Fruit fly (Drosophila melanogaster) whole organism, embryonic: ENCODE results near the gene Nulp1.

Source experiments
- Antp ChIP-seq: fragments of 200-800 bp; sonication (Bioruptor generic); optimal IDR thresholded peaks from 3 replicates; lab custom pipeline; 2016; ENCODE audit warnings: missing biosample characterization, missing genetic modification characterization
- CG10431 ChIP-seq: fragments of 200-800 bp; sonication (Bioruptor generic); optimal IDR thresholded peaks from 3 replicates; lab custom pipeline; 2018; ENCODE audit warnings: missing biosample characterization, mild to moderate bottlenecking, missing genetic modification characterization
- CG12155 ChIP-seq: fragments of 200-800 bp; sonication (Bioruptor generic); optimal IDR thresholded peaks from 3 replicates; lab custom pipeline; 2016; ENCODE audit warnings: missing biosample characterization, missing genetic modification characterization
- CG15479 ChIP-seq: fragments of 200-800 bp; sonication (Bioruptor generic); optimal IDR thresholded peaks from 3 replicates; lab custom pipeline; 2019; ENCODE audit warnings: missing biosample characterization, mild to moderate bottlenecking, missing genetic modification characterization, moderate library complexity
- CG16815 ChIP-seq: fragments of 200-800 bp; sonication (Bioruptor generic); optimal IDR thresholded peaks from 3 replicates; lab custom pipeline; 2017; ENCODE audit warnings: missing biosample characterization, mild to moderate bottlenecking, missing genetic modification characterization
- CG17186 ChIP-seq: fragments of 200-800 bp; sonication (Bioruptor generic); optimal IDR thresholded peaks from 3 replicates; lab custom pipeline; 2017; ENCODE audit warnings: missing biosample characterization, missing genetic modification reagents, missing genetic modification characterization
- CG1792 ChIP-seq: fragments of 200-800 bp; sonication (Bioruptor generic); optimal IDR thresholded peaks from 2 replicates; lab custom pipeline; 2016; ENCODE audit warnings: missing biosample characterization, missing genetic modification characterization
- CG2202 ChIP-seq: fragments of 200-800 bp; sonication (Bioruptor generic); optimal IDR thresholded peaks from 2 replicates; lab custom pipeline; 2018; ENCODE audit warnings: missing biosample characterization, mild to moderate bottlenecking, missing genetic modification characterization
- CG2712 ChIP-seq: fragments of 200-800 bp; optimal IDR thresholded peaks from 3 replicates; lab custom pipeline; 2019; ENCODE audit warnings: missing biosample characterization, mild to moderate bottlenecking, missing genetic modification characterization, moderate library complexity
- CG3065 ChIP-seq: fragments of 200-800 bp; sonication (Bioruptor generic); optimal IDR thresholded peaks from 2 replicates; lab custom pipeline; 2016; ENCODE audit warnings: missing biosample characterization, missing genetic modification characterization
- CG4707 ChIP-seq: fragments of 200-800 bp; sonication (Bioruptor generic); optimal IDR thresholded peaks from 2 replicates; lab custom pipeline; 2018; ENCODE audit warnings: missing biosample characterization, mild to moderate bottlenecking, missing genetic modification characterization, moderate library complexity
- CG7357 ChIP-seq: fragments of 200-800 bp; sonication (Bioruptor generic); IDR thresholded peaks from 3 replicates; pipeline ENCODE4 v1.3.6; 2022; ENCODE audit warnings: missing biosample characterization, missing genetic modification characterization
- CG8290 ChIP-seq, 3 experiments: fragments of 200-800 bp; sonication (Bioruptor generic); optimal IDR thresholded peaks; 2 replicates each; lab custom pipeline; 2016 to 2019; ENCODE audit warnings: missing biosample characterization in 3 of 3, missing genetic modification characterization in 3 of 3, mild to moderate bottlenecking in 2 of 3, moderate library complexity in 1 of 3
- CG8388 ChIP-seq: fragments of 200-800 bp; sonication (Bioruptor generic); optimal IDR thresholded peaks from 2 replicates; lab custom pipeline; 2019; ENCODE audit warnings: missing biosample characterization, mild to moderate bottlenecking, missing genetic modification characterization, moderate library complexity
- CoRest ChIP-seq: fragments of 200-800 bp; sonication (Bioruptor generic); optimal IDR thresholded peaks from 3 replicates; lab custom pipeline; 2018; ENCODE audit warnings: missing biosample characterization, mild to moderate bottlenecking, missing genetic modification characterization, moderate library complexity
- D19B ChIP-seq: fragments of 200-800 bp; sonication (Bioruptor generic); optimal IDR thresholded peaks from 2 replicates; lab custom pipeline; 2017; ENCODE audit warnings: missing biosample characterization, mild to moderate bottlenecking, missing genetic modification characterization
- Doc3 ChIP-seq: fragments of 200-800 bp; sonication (Bioruptor generic); IDR thresholded peaks from 3 replicates; pipeline ENCODE4 v1.3.6; 2022; ENCODE audit warnings: missing biosample characterization, missing genetic modification characterization; ENCODE audit not compliant: partially characterized antibody
- Ets65A ChIP-seq: fragments of 200-800 bp; sonication (Bioruptor generic); peaks from one replicate; lab custom pipeline; 2016; ENCODE audit warnings: missing biosample characterization, missing genetic modification characterization
- Gug ChIP-seq: fragments of 200-800 bp; sonication (Bioruptor generic); IDR thresholded peaks from 4 replicates; pipeline ENCODE4 v1.3.6; 2022; ENCODE audit warnings: missing biosample characterization, missing genetic modification characterization
- H2.0 ChIP-seq: fragments of 200-800 bp; sonication (Bioruptor generic); IDR thresholded peaks from 2 replicates; pipeline ENCODE4 v1.3.6; 2022; ENCODE audit warnings: missing biosample characterization, missing genetic modification characterization
- HLH4C ChIP-seq: fragments of 200-800 bp; sonication (Bioruptor generic); IDR thresholded peaks from 3 replicates; pipeline ENCODE4 v1.3.6; 2022; ENCODE audit warnings: missing biosample characterization, missing genetic modification characterization; ENCODE audit not compliant: partially characterized antibody
- Hr39 ChIP-seq: fragments of >200 bp; optimal IDR thresholded peaks from 2 replicates; lab custom pipeline; 2017
- Hr78 ChIP-seq, 2 experiments: fragments of 200-800 bp in 1 of 2; fragments of >200 bp in 1 of 2; sonication (Bioruptor generic) in 1 of 2; optimal IDR thresholded peaks; 2 replicates each; lab custom pipeline; 2017 to 2019; ENCODE audit warnings: missing biosample characterization in 2 of 2, missing genetic modification characterization in 2 of 2, mild to moderate bottlenecking in 1 of 2, moderate library complexity in 1 of 2
- Hsf ChIP-seq: fragments of 200-800 bp; sonication (Bioruptor generic); optimal IDR thresholded peaks from 3 replicates; lab custom pipeline; 2016; ENCODE audit warnings: missing biosample characterization, missing genetic modification characterization
- Jarid2 ChIP-seq: fragments of 200-800 bp; sonication (Bioruptor generic); optimal IDR thresholded peaks from 3 replicates; lab custom pipeline; 2017; ENCODE audit warnings: mild to moderate bottlenecking, missing biosample characterization, missing genetic modification reagents, missing genetic modification characterization
- Med ChIP-seq: fragments of 200-800 bp; sonication (Bioruptor generic); peaks from one replicate; lab custom pipeline; 2016; ENCODE audit warnings: missing biosample characterization, missing genetic modification characterization, mild to moderate bottlenecking, inconsistent platforms, moderate library complexity
- Meics ChIP-seq: fragments of 200-800 bp; sonication (Bioruptor generic); optimal IDR thresholded peaks from 2 replicates; lab custom pipeline; 2017; ENCODE audit warnings: missing biosample characterization, mild to moderate bottlenecking, missing genetic modification characterization
- Ravus ChIP-seq: fragments of 200-800 bp; sonication (Bioruptor generic); IDR thresholded peaks from 2 replicates; pipeline ENCODE4 v1.3.6; 2022; ENCODE audit warnings: missing biosample characterization, missing genetic modification characterization
- Rfx ChIP-seq: fragments of 200-800 bp; sonication (Bioruptor generic); IDR thresholded peaks from 2 replicates; pipeline ENCODE4 v1.3.6; 2022; ENCODE audit warnings: missing biosample characterization, missing genetic modification characterization
- Taf1 ChIP-seq: fragments of 200-800 bp; sonication (Bioruptor generic); IDR thresholded peaks from 2 replicates; pipeline ENCODE4 v1.3.6; 2022; ENCODE audit warnings: missing biosample characterization, missing genetic modification characterization
- Trl ChIP-seq, 3 experiments: fragments of >200 bp in 2 of 3; fragments of 200-800 bp in 1 of 3; sonication (Bioruptor generic) in 1 of 3; optimal IDR thresholded peaks; 2 replicates in 1 of 3; 3 replicates in 2 of 3; lab custom pipeline; 2016 to 2017; ENCODE audit warnings: missing biosample characterization in 1 of 3, missing genetic modification characterization in 1 of 3
- ase ChIP-seq: fragments of 200-800 bp; sonication (Bioruptor generic); IDR thresholded peaks from 3 replicates; pipeline ENCODE4 v1.3.6; 2022; ENCODE audit warnings: missing biosample characterization, missing genetic modification characterization
- bab2 ChIP-seq: fragments of 200-800 bp; sonication (Bioruptor generic); optimal IDR thresholded peaks from 2 replicates; lab custom pipeline; 2016; ENCODE audit warnings: missing biosample characterization, missing genetic modification characterization
- crol ChIP-seq: fragments of 200-800 bp; sonication (Bioruptor generic); IDR thresholded peaks from 2 replicates; pipeline ENCODE4 v1.3.6; 2022; ENCODE audit warnings: missing biosample characterization, missing genetic modification characterization
- dimm ChIP-seq: fragments of 200-800 bp; sonication (Bioruptor generic); IDR thresholded peaks from 2 replicates; pipeline ENCODE4 v1.3.6; 2022; ENCODE audit warnings: missing biosample characterization, missing genetic modification characterization
- esg ChIP-seq: fragments of 200-800 bp; sonication (Bioruptor generic); conservative IDR thresholded peaks from 2 replicates; pipeline ENCODE4 v1.3.6; 2022; ENCODE audit warnings: missing biosample characterization, missing genetic modification characterization
- ftz-f1 ChIP-seq: fragments of 200-800 bp; sonication (Bioruptor generic); optimal IDR thresholded peaks from 2 replicates; lab custom pipeline; 2016; ENCODE audit warnings: missing biosample characterization, missing genetic modification characterization
- ham ChIP-seq: fragments of 200-800 bp; sonication (Bioruptor generic); IDR thresholded peaks from 2 replicates; pipeline ENCODE4 v1.3.6; 2022; ENCODE audit warnings: missing biosample characterization, missing genetic modification characterization
- hkb ChIP-seq, 2 experiments: fragments of 200-800 bp in 1 of 2; fragments of >200 bp in 1 of 2; sonication (Bioruptor generic) in 1 of 2; IDR thresholded peaks in 1 of 2; optimal IDR thresholded peaks in 1 of 2; 2 replicates each; pipeline versions ENCODE4 v1.3.6 to Lab custom; 2017 to 2022; ENCODE audit warnings: missing biosample characterization in 1 of 2, missing genetic modification characterization in 1 of 2
- maf-S ChIP-seq: fragments of 200-800 bp; sonication (Bioruptor generic); optimal IDR thresholded peaks from 2 replicates; lab custom pipeline; 2016; ENCODE audit warnings: missing biosample characterization, missing genetic modification characterization
- mirr ChIP-seq: fragments of 200-800 bp; sonication (Bioruptor generic); optimal IDR thresholded peaks from 3 replicates; lab custom pipeline; 2018; ENCODE audit warnings: missing biosample characterization, mild to moderate bottlenecking, missing genetic modification characterization
- otp ChIP-seq: fragments of 200-800 bp; sonication (Bioruptor generic); IDR thresholded peaks from 3 replicates; pipeline ENCODE4, ENCODE4 v1.3.6; 2022; ENCODE audit warnings: missing biosample characterization, missing genetic modification characterization
- pb ChIP-seq: fragments of 200-800 bp; sonication (Bioruptor generic); optimal IDR thresholded peaks from 3 replicates; lab custom pipeline; 2016; ENCODE audit warnings: missing biosample characterization, missing genetic modification characterization
- row ChIP-seq: fragments of 200-800 bp; sonication (Bioruptor generic); IDR thresholded peaks from 3 replicates; pipeline ENCODE4 v1.3.6; 2022; ENCODE audit warnings: missing biosample characterization, missing genetic modification characterization
- sug ChIP-seq: fragments of 200-800 bp; optimal IDR thresholded peaks from 2 replicates; lab custom pipeline; 2019; ENCODE audit warnings: missing biosample characterization, mild to moderate bottlenecking, missing genetic modification characterization, moderate library complexity
- vvl ChIP-seq: fragments of 200-800 bp; sonication (Bioruptor generic); IDR thresholded peaks from 2 replicates; pipeline ENCODE4 v1.3.6; 2022; ENCODE audit warnings: missing biosample characterization, missing genetic modification characterization

The Nulp1 gene

dm6 chr3L:8116809-8117208 lies 6.6 kb downstream of the Nulp1 start (continued):
- TF ChIP-seq row (GFP tag; lab: Robert Waterston, UW) (0 out of 3 replicates have a peak, but pooled peaks have one; percentile 19), hkb (optimal IDR thresholded peaks at IDR 0.05; lab: Kevin White, UChicago) (no peak), hkb (GFP tag; IDR thresholded peaks at IDR 0.05; lab: Robert Waterston, UW) (0 out of 2 replicates have a peak, but pooled peaks have one; percentile 15), CG16815 (GFP tag; lab: Kevin White, UChicago) (no peak), CG10431 (GFP tag; lab: Kevin White, UChicago) (no peak), pb (GFP tag; lab: Kevin White, UChicago) (no peak), CG2712 (tag; lab: Kevin White, UChicago) (no peak), ftz-f1 (no peak), Antp (GFP tag; lab: Kevin White, UChicago) (no peak), otp (0 out of 3 replicates have a peak, but pooled peaks have one; percentile 12), CG8388 (GFP tag; lab: Kevin White, UChicago) (no peak), CG17186 (GFP tag; lab: Kevin White, UChicago) (no peak), CG8290 (GFP tag; optimal IDR thresholded peaks at IDR 0.05; lab: Kevin White, UChicago) (no peak), CG8290 (tag; optimal IDR thresholded peaks at IDR 0.05; lab: Kevin White, UChicago) (no peak), Gug (0 out of 4 replicates have a peak, but pooled peaks have one; percentile 15), Ravus (GFP tag; lab: Robert Waterston, UW) (no peak), Jarid2 (GFP tag; lab: Kevin White, UChicago) (no peak), maf-S (GFP tag; lab: Kevin White, UChicago) (no peak), Ets65A (GFP tag; lab: Kevin White, UChicago) (peak; percentile 13), Taf1 (GFP tag; lab: Robert Waterston, UW) (no peak), Meics (GFP tag; lab: Kevin White, UChicago) (no peak), Rfx (no peak), CG2202 (tag; lab: Kevin White, UChicago) (no peak), CG4707 (no peak), Doc3 (GFP tag; lab: Robert Waterston, UW) (no peak), crol (peak; percentile 27), mirr (no peak), ase (no peak), HLH4C (GFP tag; lab: Robert Waterston, UW) (no peak), D19B (no peak), H2.0 (GFP tag; lab: Robert Waterston, UW) (no peak), Hr39 (no peak), ham (GFP tag; lab: Robert Waterston, UW) (no peak), Trl (optimal IDR thresholded peaks at IDR 0.05; lab: Kevin White, UChicago) (no peak), Trl (GFP tag; optimal IDR thresholded peaks at IDR 0.05; lab: Kevin White, UChicago) (no peak), vvl (GFP tag; lab: Robert Waterston, UW) (no peak), CG15479 (GFP tag; lab: Kevin White, UChicago) (no peak), CG12155 (GFP tag; lab: Kevin White, UChicago) (no peak), esg (GFP tag; lab: Robert Waterston, UW) (no peak), CoRest (tag; lab: Kevin White, UChicago) (no peak), CG1792 (GFP tag; lab: Kevin White, UChicago) (no peak), sug (peak; percentile 31), dimm (GFP tag; lab: Robert Waterston, UW) (no peak), bab2 (GFP tag; lab: Kevin White, UChicago) (no peak), Hsf (GFP tag; lab: Kevin White, UChicago) (no peak), Med (GFP tag; lab: Kevin White, UChicago) (peak; percentile 74), CG7357 (0 out of 3 replicates have a peak, but pooled peaks have one; percentile 10), CG3065 (GFP tag; lab: Kevin White, UChicago) (no peak), Hr78 (GFP tag; optimal IDR thresholded peaks at IDR 0.05; lab: Kevin White, UChicago) (no peak)
